Fruit fly (Drosophila melanogaster) whole organism, prepupa: Measurements from ENCODE around the gene CG43175.
A peak's percentile ranks its signal among the peaks of the same experiment; 100 is the strongest.

Source experiments
- CG10631 ChIP-seq: fragments of 200-800 bp; sonication (Bioruptor generic); optimal IDR thresholded peaks from 2 replicates; lab custom pipeline; 2016; ENCODE audit warnings: missing biosample characterization, missing genetic modification characterization
- CG10669 ChIP-seq: fragments of 200-800 bp; sonication (Bioruptor generic); optimal IDR thresholded peaks from 3 replicates; lab custom pipeline; 2018; ENCODE audit warnings: missing biosample characterization, mild to moderate bottlenecking, missing genetic modification characterization, moderate library complexity
- CG11294 ChIP-seq: fragments of 200-800 bp; sonication (Bioruptor generic); IDR thresholded peaks from 2 replicates; pipeline ENCODE4 v1.3.6; 2022; ENCODE audit warnings: missing biosample characterization, missing genetic modification characterization
- CG11762 ChIP-seq: fragments of 200-800 bp; sonication (Bioruptor generic); optimal IDR thresholded peaks from 3 replicates; lab custom pipeline; 2016; ENCODE audit warnings: missing biosample characterization, missing genetic modification characterization; ENCODE audit not compliant: insufficient read depth
- CG11902 ChIP-seq: fragments of 200-800 bp; sonication (Bioruptor generic); optimal IDR thresholded peaks from 3 replicates; lab custom pipeline; 2016; ENCODE audit warnings: missing biosample characterization, missing genetic modification characterization
- CG15336 ChIP-seq: fragments of 200-800 bp; sonication (Bioruptor generic); IDR thresholded peaks from 2 replicates; pipeline ENCODE4 v1.3.6; 2022; ENCODE audit warnings: missing biosample characterization, missing genetic modification characterization
- CG1621 ChIP-seq: fragments of 200-800 bp; sonication (Bioruptor generic); optimal IDR thresholded peaks from 3 replicates; lab custom pipeline; 2018; ENCODE audit warnings: missing biosample characterization, mild to moderate bottlenecking, missing genetic modification characterization
- CG3032 ChIP-seq: fragments of 200-800 bp; optimal IDR thresholded peaks from 2 replicates; lab custom pipeline; 2019; ENCODE audit warnings: missing biosample characterization, mild to moderate bottlenecking, missing genetic modification characterization, moderate library complexity
- CG31627 ChIP-seq: fragments of 200-800 bp; sonication (Bioruptor generic); optimal IDR thresholded peaks from 3 replicates; lab custom pipeline; 2016; ENCODE audit warnings: missing biosample characterization, missing genetic modification characterization
- CG32006 ChIP-seq: fragments of 200-800 bp; sonication (Bioruptor generic); optimal IDR thresholded peaks from 3 replicates; lab custom pipeline; 2017; ENCODE audit warnings: missing biosample characterization, mild to moderate bottlenecking, missing genetic modification characterization
- CG34406 ChIP-seq: fragments of 200-800 bp; sonication (Bioruptor generic); optimal IDR thresholded peaks from 3 replicates; lab custom pipeline; 2016; ENCODE audit warnings: missing biosample characterization, missing genetic modification characterization
- CG3919 ChIP-seq: fragments of 200-800 bp; sonication (Bioruptor generic); optimal IDR thresholded peaks from 3 replicates; lab custom pipeline; 2016; ENCODE audit warnings: missing biosample characterization, missing genetic modification characterization
- CG4318 ChIP-seq: fragments of 200-800 bp; sonication (Bioruptor generic); optimal IDR thresholded peaks from 3 replicates; lab custom pipeline; 2017; ENCODE audit warnings: missing biosample characterization, mild to moderate bottlenecking, missing genetic modification characterization
- CG6163 ChIP-seq: fragments of 200-800 bp; sonication (Bioruptor generic); IDR thresholded peaks from 3 replicates; pipeline ENCODE4 v1.3.6; 2022; ENCODE audit warnings: missing biosample characterization, missing genetic modification characterization
- CG6276 ChIP-seq: fragments of 200-800 bp; sonication (Bioruptor generic); optimal IDR thresholded peaks from 2 replicates; lab custom pipeline; 2017; ENCODE audit warnings: missing biosample characterization, mild to moderate bottlenecking, missing genetic modification characterization
- CG6808 ChIP-seq: fragments of 200-800 bp; sonication (Bioruptor generic); optimal IDR thresholded peaks from 3 replicates; lab custom pipeline; 2017; ENCODE audit warnings: missing biosample characterization, missing genetic modification characterization, mild to moderate bottlenecking, moderate library complexity, missing genetic modification reagents
- CG6854 ChIP-seq: fragments of 200-800 bp; sonication (Bioruptor generic); optimal IDR thresholded peaks from 2 replicates; lab custom pipeline; 2017; ENCODE audit warnings: missing biosample characterization, mild to moderate bottlenecking, missing genetic modification characterization
- CG8119 ChIP-seq: fragments of 200-800 bp; sonication (Bioruptor generic); IDR thresholded peaks from 3 replicates; pipeline ENCODE4 v1.3.6; 2022; ENCODE audit warnings: missing biosample characterization, missing genetic modification characterization
- CG8319 ChIP-seq: fragments of 200-800 bp; sonication (Bioruptor generic); optimal IDR thresholded peaks from 3 replicates; lab custom pipeline; 2016; ENCODE audit warnings: missing biosample characterization, missing genetic modification characterization
- CG8632 ChIP-seq: fragments of 200-800 bp; sonication (Bioruptor generic); optimal IDR thresholded peaks from 3 replicates; lab custom pipeline; 2016; ENCODE audit warnings: missing biosample characterization, missing genetic modification characterization
- CG9139 ChIP-seq: fragments of 200-800 bp; sonication (Bioruptor generic); optimal IDR thresholded peaks from 3 replicates; lab custom pipeline; 2017; ENCODE audit warnings: missing biosample characterization, mild to moderate bottlenecking, missing genetic modification characterization
- Eip93F ChIP-seq: fragments of 200-800 bp; sonication (Bioruptor generic); optimal IDR thresholded peaks from 2 replicates; lab custom pipeline; 2016; ENCODE audit warnings: missing biosample characterization, mild to moderate bottlenecking, missing genetic modification characterization
- Ets21C ChIP-seq: fragments of 200-800 bp; sonication (Bioruptor generic); optimal IDR thresholded peaks from 3 replicates; lab custom pipeline; 2016; ENCODE audit warnings: missing biosample characterization, missing genetic modification characterization
- Ets96B ChIP-seq: fragments of 200-800 bp; optimal IDR thresholded peaks from 2 replicates; lab custom pipeline; 2019; ENCODE audit warnings: missing biosample characterization, mild to moderate bottlenecking, missing genetic modification characterization, moderate library complexity
- Hr38 ChIP-seq: sonication (Bioruptor generic); optimal IDR thresholded peaks from 2 replicates; lab custom pipeline; 2016; ENCODE audit warnings: missing biosample characterization, missing genetic modification characterization
- Hr39 ChIP-seq: fragments of 200-800 bp; sonication (Bioruptor generic); optimal IDR thresholded peaks from 2 replicates; lab custom pipeline; 2016; ENCODE audit warnings: missing biosample characterization, missing genetic modification characterization
- Hr4 ChIP-seq: fragments of 200-800 bp; sonication (Bioruptor generic); optimal IDR thresholded peaks from 3 replicates; lab custom pipeline; 2016; ENCODE audit warnings: missing biosample characterization, missing genetic modification characterization
- Lpt ChIP-seq: fragments of 200-800 bp; sonication (Bioruptor generic); optimal IDR thresholded peaks from 3 replicates; lab custom pipeline; 2016; ENCODE audit warnings: missing biosample characterization, missing genetic modification characterization
- Met ChIP-seq: fragments of 200-800 bp; sonication (Bioruptor generic); optimal IDR thresholded peaks from 3 replicates; lab custom pipeline; 2016; ENCODE audit warnings: missing biosample characterization, missing genetic modification characterization
- OdsH ChIP-seq: fragments of 200-800 bp; sonication (Bioruptor generic); optimal IDR thresholded peaks from 3 replicates; lab custom pipeline; 2016; ENCODE audit warnings: missing biosample characterization, missing genetic modification characterization
- Smox ChIP-seq: fragments of 200-800 bp; sonication (Bioruptor generic); optimal IDR thresholded peaks from 3 replicates; lab custom pipeline; 2016; ENCODE audit warnings: missing biosample characterization, missing genetic modification characterization
- Sox14 ChIP-seq: fragments of 200-800 bp; sonication (Bioruptor generic); optimal IDR thresholded peaks from 3 replicates; lab custom pipeline; 2016; ENCODE audit warnings: missing biosample characterization, missing genetic modification characterization
- Sox15 ChIP-seq: fragments of 200-800 bp; sonication (Bioruptor generic); optimal IDR thresholded peaks from 3 replicates; lab custom pipeline; 2016; ENCODE audit warnings: missing biosample characterization, missing genetic modification characterization
- achi ChIP-seq: fragments of 200-800 bp; sonication (Bioruptor generic); optimal IDR thresholded peaks from 3 replicates; lab custom pipeline; 2016; ENCODE audit warnings: missing biosample characterization, missing genetic modification characterization
- acj6 ChIP-seq: fragments of 200-800 bp; sonication (Bioruptor generic); optimal IDR thresholded peaks from 3 replicates; lab custom pipeline; 2016; ENCODE audit warnings: missing biosample characterization, missing genetic modification characterization
- cyc ChIP-seq: fragments of 200-800 bp; sonication (Bioruptor generic); optimal IDR thresholded peaks from 3 replicates; lab custom pipeline; 2016; ENCODE audit warnings: missing biosample characterization, missing genetic modification characterization
- dac ChIP-seq: fragments of 200-800 bp; sonication (Bioruptor generic); optimal IDR thresholded peaks from 2 replicates; lab custom pipeline; 2017; ENCODE audit warnings: missing biosample characterization, mild to moderate bottlenecking, missing genetic modification characterization
- dsx ChIP-seq: fragments of 200-800 bp; optimal IDR thresholded peaks from 3 replicates; lab custom pipeline; 2019; ENCODE audit warnings: missing biosample characterization, mild to moderate bottlenecking, missing genetic modification characterization, moderate library complexity; ENCODE audit not compliant: poor library complexity, severe bottlenecking
- eg ChIP-seq: fragments of 200-800 bp; sonication (Bioruptor generic); IDR thresholded peaks from 3 replicates; pipeline ENCODE4 v1.3.6; 2022; ENCODE audit warnings: missing biosample characterization, missing genetic modification characterization
- esn ChIP-seq: fragments of 200-800 bp; sonication (Bioruptor generic); optimal IDR thresholded peaks from 2 replicates; lab custom pipeline; 2016; ENCODE audit warnings: missing biosample characterization, mild to moderate bottlenecking, missing genetic modification characterization, moderate library complexity
- fd59A ChIP-seq: fragments of 200-800 bp; sonication (Bioruptor generic); optimal IDR thresholded peaks from 2 replicates; lab custom pipeline; 2017; ENCODE audit warnings: missing biosample characterization, mild to moderate bottlenecking, missing genetic modification characterization, missing genetic modification reagents
- fd85E ChIP-seq: fragments of 200-800 bp; sonication (Bioruptor generic); optimal IDR thresholded peaks from 3 replicates; lab custom pipeline; 2016; ENCODE audit warnings: missing biosample characterization, missing genetic modification characterization
- fkh ChIP-seq: fragments of 200-800 bp; sonication (Bioruptor generic); optimal IDR thresholded peaks from 3 replicates; lab custom pipeline; 2017; ENCODE audit warnings: missing biosample characterization, mild to moderate bottlenecking, missing genetic modification characterization, moderate library complexity
- lz ChIP-seq: fragments of 200-800 bp; sonication (Bioruptor generic); optimal IDR thresholded peaks from 3 replicates; lab custom pipeline; 2016; ENCODE audit warnings: missing biosample characterization, missing genetic modification characterization
- net ChIP-seq: fragments of 200-800 bp; sonication (Bioruptor generic); optimal IDR thresholded peaks from 3 replicates; lab custom pipeline; 2016; ENCODE audit warnings: missing biosample characterization, missing genetic modification characterization
- pdm3 ChIP-seq: fragments of 200-800 bp; sonication (Bioruptor generic); optimal IDR thresholded peaks from 3 replicates; lab custom pipeline; 2016; ENCODE audit warnings: missing biosample characterization, missing genetic modification characterization
- salr ChIP-seq, 2 experiments: fragments of 200-800 bp; sonication (Bioruptor generic); optimal IDR thresholded peaks; 3 replicates each; lab custom pipeline; 2016 to 2018; ENCODE audit warnings: missing biosample characterization in 2 of 2, missing genetic modification characterization in 2 of 2, mild to moderate bottlenecking in 1 of 2
- spab ChIP-seq: fragments of 200-800 bp; sonication (Bioruptor generic); optimal IDR thresholded peaks from 2 replicates; lab custom pipeline; 2017; ENCODE audit warnings: missing biosample characterization, mild to moderate bottlenecking, missing genetic modification characterization, missing genetic modification reagents
- ss ChIP-seq, 2 experiments: fragments of 200-800 bp; sonication (Bioruptor generic); optimal IDR thresholded peaks; 2 replicates in 1 of 2; 3 replicates in 1 of 2; lab custom pipeline; 2017 to 2018; ENCODE audit warnings: mild to moderate bottlenecking in 2 of 2, missing biosample characterization in 2 of 2, missing genetic modification characterization in 2 of 2, moderate library complexity in 1 of 2
- topi ChIP-seq: fragments of 200-800 bp; sonication (Bioruptor generic); optimal IDR thresholded peaks from 3 replicates; lab custom pipeline; 2016; ENCODE audit warnings: missing biosample characterization, missing genetic modification characterization
- vri ChIP-seq: fragments of 200-800 bp; sonication (Bioruptor generic); optimal IDR thresholded peaks from 3 replicates; lab custom pipeline; 2016; ENCODE audit warnings: missing biosample characterization, mild to moderate bottlenecking, missing genetic modification characterization

The CG43175 gene

DNA sequence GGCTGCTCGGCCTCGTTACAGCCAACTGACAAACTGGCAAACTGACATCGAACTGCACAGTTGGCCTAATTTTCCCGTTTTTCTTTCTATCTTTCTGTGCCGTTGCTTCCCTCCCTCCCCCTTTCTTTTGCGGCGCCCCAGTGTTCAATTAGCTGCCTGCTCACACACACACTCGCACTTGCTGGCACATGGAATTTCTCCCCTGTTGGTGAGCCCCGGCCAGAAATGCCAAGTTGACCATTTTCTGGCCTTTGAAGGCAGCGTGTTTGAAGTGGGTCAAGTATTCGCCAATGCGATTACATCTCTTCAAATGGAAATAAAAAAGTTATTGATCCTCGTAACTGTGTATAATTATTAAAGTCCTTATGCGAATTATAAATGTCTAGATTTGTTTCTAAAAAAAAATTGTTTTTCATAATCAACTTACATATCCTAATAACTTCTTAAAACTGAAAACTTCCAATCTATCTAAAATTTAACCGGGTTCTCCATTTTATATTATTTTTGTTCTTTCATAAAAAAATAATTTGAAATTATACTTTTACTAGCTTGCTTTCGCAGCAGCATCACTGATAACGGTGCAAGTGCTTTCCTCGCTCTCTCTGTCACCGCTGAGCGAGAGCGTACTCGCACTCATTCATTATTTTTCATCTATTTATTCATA lies 50.3 kb downstream of the CG43175 start:
- TF ChIP-seq CG15336 (GFP tag; lab: Robert Waterston, UW): no peak; the same call in 1 of the 2 replicates
- peak; percentile 57 for TF ChIP-seq achi
- TF ChIP-seq CG32006 (GFP tag; lab: Kevin White, UChicago): peak; percentile 80
- TF ChIP-seq Smox (GFP tag; lab: Kevin White, UChicago): peak; percentile 69
- peak; percentile 17 for TF ChIP-seq Sox14 (GFP tag; lab: Kevin White, UChicago)
- TF ChIP-seq CG8319 (GFP tag; lab: Kevin White, UChicago): no peak
- peak; percentile 27 for TF ChIP-seq Eip93F (GFP tag; lab: Kevin White, UChicago)
- no peak for TF ChIP-seq Hr38 (GFP tag; lab: Kevin White, UChicago)
- TF ChIP-seq topi: peak; percentile 45
- no peak for TF ChIP-seq CG1621 (tag; lab: Kevin White, UChicago)
- TF ChIP-seq lz (GFP tag; lab: Kevin White, UChicago): peak; percentile 56
- TF ChIP-seq OdsH (GFP tag; lab: Kevin White, UChicago): peak; percentile 53
- peak; percentile 10 for TF ChIP-seq CG3919 (GFP tag; lab: Kevin White, UChicago)
- no peak for TF ChIP-seq ss (GFP tag; optimal IDR thresholded peaks at IDR 0.05; lab: Kevin White, UChicago)
- peak; percentile 68 for TF ChIP-seq Met
- TF ChIP-seq Ets96B (tag; lab: Kevin White, UChicago): peak; percentile 3
- TF ChIP-seq CG6854 (GFP tag; lab: Kevin White, UChicago): no peak
- no peak for TF ChIP-seq eg
- TF ChIP-seq Lpt: peak; percentile 24
- TF ChIP-seq CG34406 (GFP tag; lab: Kevin White, UChicago): peak; percentile 51
- peak; percentile 12 for TF ChIP-seq CG31627 (GFP tag; lab: Kevin White, UChicago)
- peak; percentile 39 for TF ChIP-seq acj6
- no peak for TF ChIP-seq fd59A
- TF ChIP-seq pdm3 (GFP tag; lab: Kevin White, UChicago): peak; percentile 48
- TF ChIP-seq CG3032: peak; percentile 11
- TF ChIP-seq cyc (GFP tag; lab: Kevin White, UChicago): no peak
- no peak for TF ChIP-seq CG4318 (GFP tag; lab: Kevin White, UChicago)
- peak; percentile 64 for TF ChIP-seq Hr4 (GFP tag; lab: Kevin White, UChicago)
- no peak for TF ChIP-seq CG10631
- TF ChIP-seq dac (GFP tag; lab: Kevin White, UChicago): peak; percentile 40
- no peak for TF ChIP-seq CG10669 (GFP tag; lab: Kevin White, UChicago)
- peak; percentile 38 for TF ChIP-seq Ets21C (GFP tag; lab: Kevin White, UChicago)
- peak; percentile 36 for TF ChIP-seq CG11762 (GFP tag; lab: Kevin White, UChicago)
- TF ChIP-seq Sox15: peak; percentile 31
- no peak for TF ChIP-seq CG6276 (GFP tag; lab: Kevin White, UChicago)
- TF ChIP-seq vri: no peak
- no peak for TF ChIP-seq CG8632 (GFP tag; lab: Kevin White, UChicago)
- peak in 1 of 2 experiments; percentile 60 for TF ChIP-seq salr (GFP tag; optimal IDR thresholded peaks at IDR 0.05; lab: Kevin White, UChicago)
- TF ChIP-seq CG11902 (GFP tag; lab: Kevin White, UChicago): no peak
- peak; percentile 53 for TF ChIP-seq net (GFP tag; lab: Kevin White, UChicago)
- no peak for TF ChIP-seq fd85E (GFP tag; lab: Kevin White, UChicago)
- no peak for TF ChIP-seq CG9139
- TF ChIP-seq Hr39 (GFP tag; lab: Kevin White, UChicago): peak; percentile 28
- 0 out of 3 replicates have a peak, but pooled peaks have one; percentile 9 for TF ChIP-seq CG6163
- TF ChIP-seq CG6808: no peak
- TF ChIP-seq dsx: no peak
- TF ChIP-seq CG11294 (GFP tag; lab: Robert Waterston, UW): no peak
- no peak for TF ChIP-seq spab (GFP tag; lab: Kevin White, UChicago)
- no peak for TF ChIP-seq CG8119 (GFP tag; lab: Robert Waterston, UW)
- peak; percentile 71 for TF ChIP-seq esn (GFP tag; lab: Kevin White, UChicago)
- TF ChIP-seq fkh (GFP tag; lab: Kevin White, UChicago): no peak
